Worm (Caenorhabditis elegans) whole organism, young adult: Measurements from ENCODE around the gene C26B2.2.

ENCODE experiments used
- Y56A3A.18 ChIP-seq: fragments of 200-800 bp; sonication (Bioruptor generic); IDR thresholded peaks from 2 replicates; pipeline ENCODE4 v1.3.6; 2022; ENCODE audit warnings: missing genetic modification reagents, missing genetic modification characterization, missing compliant biosample characterization
- ZK185.1 ChIP-seq: sonication (generic microtip); optimal IDR thresholded peaks from 2 replicates; lab custom pipeline; 2016; ENCODE audit warnings: mild to moderate bottlenecking, missing genetic modification characterization, missing compliant biosample characterization; ENCODE audit not compliant: poor library complexity, severe bottlenecking
- aptf-2 ChIP-seq: fragments of 200-800 bp; sonication (Bioruptor generic); conservative IDR thresholded peaks from 2 replicates; pipeline ENCODE4 v1.3.6; 2022; ENCODE audit warnings: missing genetic modification reagents, missing genetic modification characterization, missing compliant biosample characterization
- cebp-1 ChIP-seq, 2 experiments: fragments of 200-800 bp in 1 of 2; sonication (Bioruptor generic) in 1 of 2; sonication (generic microtip) in 1 of 2; IDR thresholded peaks in 1 of 2; optimal IDR thresholded peaks in 1 of 2; 2 replicates each; pipeline versions ENCODE4 v1.3.6 to Lab custom; 2017 to 2022; ENCODE audit warnings: missing compliant biosample characterization in 2 of 2, missing genetic modification characterization in 2 of 2, mild to moderate bottlenecking in 1 of 2, missing genetic modification reagents in 1 of 2, moderate library complexity in 1 of 2
- ceh-40 ChIP-seq: fragments of 200-800 bp; sonication (Bioruptor generic); IDR thresholded peaks from 2 replicates; pipeline ENCODE4 v1.3.6; 2022; ENCODE audit warnings: missing genetic modification characterization, missing compliant biosample characterization
- chd-7 ChIP-seq: sonication (generic microtip); optimal IDR thresholded peaks from 2 replicates; lab custom pipeline; 2016; ENCODE audit warnings: mild to moderate bottlenecking, missing genetic modification characterization, moderate library complexity, missing compliant biosample characterization
- dpl-1 ChIP-seq: fragments of 150-350 bp; optimal IDR thresholded peaks from 2 replicates; lab custom pipeline; 2014; ENCODE audit warnings: missing biosample characterization, missing genetic modification reagents, missing genetic modification characterization
- efl-1 ChIP-seq: fragments of 150-350 bp; optimal IDR thresholded peaks from 2 replicates; lab custom pipeline; 2014; ENCODE audit warnings: missing biosample characterization, missing genetic modification reagents, missing genetic modification characterization
- ekl-4 ChIP-seq: fragments of 200-800 bp; sonication (Bioruptor generic); IDR thresholded peaks from 2 replicates; pipeline ENCODE4 v1.3.6; 2022; ENCODE audit warnings: missing genetic modification reagents, missing genetic modification characterization, missing compliant biosample characterization
- madf-3 ChIP-seq: fragments of 200-800 bp; sonication (Bioruptor generic); IDR thresholded peaks from 2 replicates; pipeline ENCODE4 v1.3.6; 2022; ENCODE audit warnings: missing genetic modification reagents, missing genetic modification characterization, missing compliant biosample characterization
- mxl-1 ChIP-seq: sonication (generic microtip); optimal IDR thresholded peaks from 2 replicates; lab custom pipeline; 2016; ENCODE audit warnings: missing genetic modification characterization, missing compliant biosample characterization
- pbrm-1 ChIP-seq: fragments of 200-800 bp; sonication (Bioruptor generic); IDR thresholded peaks from 2 replicates; pipeline ENCODE4 v1.3.6; 2022; ENCODE audit warnings: missing genetic modification reagents, missing genetic modification characterization, missing compliant biosample characterization
- sdz-38 ChIP-seq: sonication (generic microtip); optimal IDR thresholded peaks from 2 replicates; lab custom pipeline; 2016; ENCODE audit warnings: missing genotype, missing genetic modification characterization, missing compliant biosample characterization
- snpc-1.3 ChIP-seq: sonication (generic microtip); optimal IDR thresholded peaks from 2 replicates; lab custom pipeline; 2017; ENCODE audit warnings: missing genetic modification characterization, mild to moderate bottlenecking, missing compliant biosample characterization, antibody characterized with exemption, moderate library complexity, missing genotype, missing genetic modification reagents; ENCODE audit not compliant: insufficient read depth

ce11 chrIV:8061267-8061666, 39.3 kb upstream of the C26B2.2 start:
- TF ChIP-seq aptf-2 (GFP tag; lab: Robert Waterston, UW) (no peak), efl-1 (GFP tag; lab: Kevin White, UChicago) (peak; percentile 86), ZK185.1 (no peak), chd-7 (tag; lab: Kevin White, UChicago) (no peak), mxl-1 (tag; lab: Kevin White, UChicago) (no peak), madf-3 (no peak), snpc-1.3 (tag; lab: Kevin White, UChicago) (peak; percentile 6), ceh-40 (GFP tag; lab: Robert Waterston, UW) (no peak), sdz-38 (no peak), ekl-4 (GFP tag; lab: Robert Waterston, UW) (no peak), pbrm-1 (GFP tag; lab: Robert Waterston, UW) (no peak), dpl-1 (GFP tag; lab: Kevin White, UChicago) (peak; percentile 55), cebp-1 (GFP tag; IDR thresholded peaks at IDR 0.05; lab: Robert Waterston, UW) (no peak), cebp-1 (tag; optimal IDR thresholded peaks at IDR 0.05; lab: Kevin White, UChicago) (no peak), Y56A3A.18 (no peak)
